Fruit fly (Drosophila melanogaster) whole organism, embryonic: ENCODE data around the gene CG17329.

ENCODE experiments used
- Abd-B ChIP-seq: fragments of 200-800 bp; sonication (Bioruptor generic); optimal IDR thresholded peaks from 2 replicates; lab custom pipeline; 2018; ENCODE audit warnings: missing biosample characterization, mild to moderate bottlenecking, missing genetic modification characterization, moderate library complexity
- Blimp-1 ChIP-seq: fragments of 200-800 bp; sonication (Bioruptor generic); optimal IDR thresholded peaks from 3 replicates; lab custom pipeline; 2018; ENCODE audit warnings: missing biosample characterization, missing genetic modification characterization, mild to moderate bottlenecking, moderate library complexity, missing genetic modification reagents
- BtbVII ChIP-seq: fragments of 200-800 bp; sonication (Bioruptor generic); optimal IDR thresholded peaks from 3 replicates; lab custom pipeline; 2017; ENCODE audit warnings: missing biosample characterization, mild to moderate bottlenecking, missing genetic modification characterization
- CG11247 ChIP-seq: fragments of 200-800 bp; sonication (Bioruptor generic); IDR thresholded peaks from 2 replicates; pipeline ENCODE4 v1.3.6; 2022; ENCODE audit warnings: missing biosample characterization, missing genetic modification characterization
- CG12071 ChIP-seq: fragments of 200-800 bp; sonication (Bioruptor generic); optimal IDR thresholded peaks from 3 replicates; lab custom pipeline; 2018; ENCODE audit warnings: missing biosample characterization, mild to moderate bottlenecking, missing genetic modification characterization
- CG12155 ChIP-seq: fragments of 200-800 bp; sonication (Bioruptor generic); optimal IDR thresholded peaks from 3 replicates; lab custom pipeline; 2016; ENCODE audit warnings: missing biosample characterization, missing genetic modification characterization
- CG12219 ChIP-seq: fragments of 200-800 bp; sonication (Bioruptor generic); optimal IDR thresholded peaks from 3 replicates; lab custom pipeline; 2018; ENCODE audit warnings: missing biosample characterization, mild to moderate bottlenecking, missing genetic modification characterization
- CG13624 ChIP-seq: fragments of 200-800 bp; sonication (Bioruptor generic); optimal IDR thresholded peaks from 2 replicates; lab custom pipeline; 2016; ENCODE audit warnings: missing biosample characterization, missing genetic modification characterization
- CG17328 ChIP-seq: fragments of 200-800 bp; sonication (Bioruptor generic); IDR thresholded peaks from 2 replicates; pipeline ENCODE4 v1.3.6; 2022; ENCODE audit warnings: missing biosample characterization, missing genetic modification characterization
- CG1792 ChIP-seq: fragments of 200-800 bp; sonication (Bioruptor generic); optimal IDR thresholded peaks from 2 replicates; lab custom pipeline; 2016; ENCODE audit warnings: missing biosample characterization, missing genetic modification characterization
- CG2678 ChIP-seq: fragments of 200-800 bp; sonication (Bioruptor generic); optimal IDR thresholded peaks from 3 replicates; lab custom pipeline; 2019; ENCODE audit warnings: missing biosample characterization, mild to moderate bottlenecking, missing genetic modification characterization, moderate library complexity
- CG31388 ChIP-seq: fragments of 200-800 bp; sonication (Bioruptor generic); optimal IDR thresholded peaks from 2 replicates; lab custom pipeline; 2016; ENCODE audit warnings: missing biosample characterization, missing genetic modification characterization
- CG4328 ChIP-seq: fragments of 200-800 bp; sonication (Bioruptor generic); optimal IDR thresholded peaks from 3 replicates; lab custom pipeline; 2017; ENCODE audit warnings: missing biosample characterization, missing genetic modification reagents, missing genetic modification characterization
- CG4360 ChIP-seq: fragments of 200-800 bp; sonication (Bioruptor generic); IDR thresholded peaks from 2 replicates; pipeline ENCODE4 v1.3.6; 2022; ENCODE audit warnings: missing biosample characterization, missing genetic modification characterization
- CG7928 ChIP-seq: fragments of 200-800 bp; sonication (Bioruptor generic); optimal IDR thresholded peaks from 2 replicates; lab custom pipeline; 2017; ENCODE audit warnings: missing biosample characterization, mild to moderate bottlenecking, missing genetic modification characterization
- CG9932 ChIP-seq: fragments of 200-800 bp; sonication (Bioruptor generic); IDR thresholded peaks from 2 replicates; pipeline ENCODE4 v1.3.6; 2022; ENCODE audit warnings: missing biosample characterization, missing genetic modification characterization
- CTCF ChIP-seq: fragments of 200-800 bp; sonication (Bioruptor generic); optimal IDR thresholded peaks from 2 replicates; lab custom pipeline; 2017; ENCODE audit warnings: missing biosample characterization, mild to moderate bottlenecking, missing genetic modification characterization, moderate library complexity
- CoRest ChIP-seq: fragments of 200-800 bp; sonication (Bioruptor generic); optimal IDR thresholded peaks from 3 replicates; lab custom pipeline; 2018; ENCODE audit warnings: missing biosample characterization, mild to moderate bottlenecking, missing genetic modification characterization, moderate library complexity
- D19A ChIP-seq: fragments of 200-800 bp; optimal IDR thresholded peaks from 3 replicates; lab custom pipeline; 2019; ENCODE audit warnings: missing biosample characterization, mild to moderate bottlenecking, missing genetic modification characterization, moderate library complexity
- E2f2 ChIP-seq: fragments of 200-800 bp; sonication (Bioruptor generic); IDR thresholded peaks from 2 replicates; pipeline ENCODE4 v1.3.6; 2022; ENCODE audit warnings: missing biosample characterization, missing genetic modification characterization
- Hey ChIP-seq: fragments of 200-800 bp; sonication (Bioruptor generic); optimal IDR thresholded peaks from 3 replicates; lab custom pipeline; 2018; ENCODE audit warnings: missing biosample characterization, mild to moderate bottlenecking, missing genetic modification characterization
- Jarid2 ChIP-seq: fragments of 200-800 bp; sonication (Bioruptor generic); optimal IDR thresholded peaks from 3 replicates; lab custom pipeline; 2017; ENCODE audit warnings: mild to moderate bottlenecking, missing biosample characterization, missing genetic modification reagents, missing genetic modification characterization
- Nf-YC ChIP-seq: fragments of 200-800 bp; optimal IDR thresholded peaks from 3 replicates; lab custom pipeline; 2019; ENCODE audit warnings: missing biosample characterization, mild to moderate bottlenecking, missing genetic modification characterization, moderate library complexity
- Oaz ChIP-seq: fragments of 200-800 bp; sonication (Bioruptor generic); IDR thresholded peaks from 2 replicates; pipeline ENCODE4 v1.3.6; 2022; ENCODE audit warnings: missing biosample characterization, missing genetic modification characterization
- Ravus ChIP-seq: fragments of 200-800 bp; sonication (Bioruptor generic); IDR thresholded peaks from 2 replicates; pipeline ENCODE4 v1.3.6; 2022; ENCODE audit warnings: missing biosample characterization, missing genetic modification characterization
- Sox102F ChIP-seq: fragments of 200-800 bp; sonication (Bioruptor generic); optimal IDR thresholded peaks from 2 replicates; lab custom pipeline; 2018; ENCODE audit warnings: missing biosample characterization, mild to moderate bottlenecking, missing genetic modification characterization, moderate library complexity
- ap ChIP-seq: fragments of 200-800 bp; sonication (Bioruptor generic); IDR thresholded peaks from 2 replicates; pipeline ENCODE4 v1.3.6; 2022; ENCODE audit warnings: missing biosample characterization, missing genetic modification characterization
- caup ChIP-seq: fragments of 200-800 bp; sonication (Bioruptor generic); optimal IDR thresholded peaks from 3 replicates; lab custom pipeline; 2017; ENCODE audit warnings: missing biosample characterization, mild to moderate bottlenecking, missing genetic modification characterization, moderate library complexity; ENCODE audit not compliant: severe bottlenecking
- cg ChIP-seq: fragments of 200-800 bp; sonication (Bioruptor generic); optimal IDR thresholded peaks from 3 replicates; lab custom pipeline; 2019; ENCODE audit warnings: missing biosample characterization, mild to moderate bottlenecking, missing genetic modification characterization, moderate library complexity
- chinmo ChIP-seq: fragments of 200-800 bp; sonication (Bioruptor generic); IDR thresholded peaks from 4 replicates; pipeline ENCODE4 v1.3.6; 2022; ENCODE audit warnings: missing biosample characterization, missing genetic modification characterization; ENCODE audit not compliant: partially characterized antibody
- chm ChIP-seq: fragments of 200-800 bp; sonication (Bioruptor generic); IDR thresholded peaks from 2 replicates; pipeline ENCODE4 v1.3.6; 2022; ENCODE audit warnings: missing biosample characterization, missing genetic modification characterization
- da ChIP-seq: fragments of 200-800 bp; sonication (Bioruptor generic); optimal IDR thresholded peaks from 2 replicates; lab custom pipeline; 2016; ENCODE audit warnings: missing biosample characterization, missing genetic modification characterization
- danr ChIP-seq: fragments of 200-800 bp; sonication (Bioruptor generic); IDR thresholded peaks from 2 replicates; pipeline ENCODE4 v1.3.6; 2022; ENCODE audit warnings: missing biosample characterization, missing genetic modification characterization
- emc ChIP-seq: fragments of 200-800 bp; sonication (Bioruptor generic); optimal IDR thresholded peaks from 2 replicates; lab custom pipeline; 2016; ENCODE audit warnings: missing biosample characterization, missing genetic modification characterization
- eve ChIP-seq, 2 experiments: fragments of >200 bp; optimal IDR thresholded peaks; 2 replicates each; lab custom pipeline; 2017; ENCODE audit warnings: missing biosample characterization in 2 of 2, missing genetic modification characterization in 2 of 2
- gcm ChIP-seq: fragments of 200-800 bp; sonication (Bioruptor generic); optimal IDR thresholded peaks from 2 replicates; lab custom pipeline; 2019; ENCODE audit warnings: missing biosample characterization, mild to moderate bottlenecking, missing genetic modification characterization, moderate library complexity
- gcm2 ChIP-seq: fragments of 200-800 bp; sonication (Bioruptor generic); optimal IDR thresholded peaks from 2 replicates; lab custom pipeline; 2016; ENCODE audit warnings: missing biosample characterization, missing genetic modification characterization
- lilli ChIP-seq: fragments of 200-800 bp; sonication (Bioruptor generic); optimal IDR thresholded peaks from 3 replicates; lab custom pipeline; 2016; ENCODE audit warnings: missing biosample characterization, missing genetic modification characterization
- nau ChIP-seq: fragments of 200-800 bp; sonication (Bioruptor generic); optimal IDR thresholded peaks from 3 replicates; lab custom pipeline; 2017; ENCODE audit warnings: missing biosample characterization, mild to moderate bottlenecking, missing genetic modification characterization, missing genetic modification reagents
- nom ChIP-seq: fragments of 200-800 bp; sonication (Bioruptor generic); optimal IDR thresholded peaks from 2 replicates; lab custom pipeline; 2017; ENCODE audit warnings: missing biosample characterization, missing genetic modification characterization, mild to moderate bottlenecking, moderate library complexity, missing genetic modification reagents
- otp ChIP-seq: fragments of 200-800 bp; sonication (Bioruptor generic); IDR thresholded peaks from 3 replicates; pipeline ENCODE4, ENCODE4 v1.3.6; 2022; ENCODE audit warnings: missing biosample characterization, missing genetic modification characterization
- repo ChIP-seq: fragments of 200-800 bp; sonication (Bioruptor generic); optimal IDR thresholded peaks from 2 replicates; lab custom pipeline; 2016; ENCODE audit warnings: missing biosample characterization, missing genetic modification characterization
- row ChIP-seq: fragments of 200-800 bp; sonication (Bioruptor generic); IDR thresholded peaks from 3 replicates; pipeline ENCODE4 v1.3.6; 2022; ENCODE audit warnings: missing biosample characterization, missing genetic modification characterization
- sens-2 ChIP-seq: fragments of 200-800 bp; sonication (Bioruptor generic); IDR thresholded peaks from 2 replicates; pipeline ENCODE4 v1.3.6; 2022; ENCODE audit warnings: missing biosample characterization, missing genetic modification characterization
- sima ChIP-seq: fragments of 200-800 bp; sonication (Bioruptor generic); optimal IDR thresholded peaks from 2 replicates; lab custom pipeline; 2016; ENCODE audit warnings: missing biosample characterization, missing genetic modification characterization
- stwl ChIP-seq: fragments of 200-800 bp; sonication (Bioruptor generic); optimal IDR thresholded peaks from 3 replicates; lab custom pipeline; 2018; ENCODE audit warnings: missing biosample characterization, mild to moderate bottlenecking, missing genetic modification characterization, moderate library complexity
- sug ChIP-seq: fragments of 200-800 bp; optimal IDR thresholded peaks from 2 replicates; lab custom pipeline; 2019; ENCODE audit warnings: missing biosample characterization, mild to moderate bottlenecking, missing genetic modification characterization, moderate library complexity
- tin ChIP-seq: fragments of 200-800 bp; sonication (Bioruptor generic); optimal IDR thresholded peaks from 3 replicates; lab custom pipeline; 2016; ENCODE audit warnings: missing biosample characterization, missing genetic modification characterization
- unpg ChIP-seq: fragments of 200-800 bp; sonication (Bioruptor generic); optimal IDR thresholded peaks from 3 replicates; lab custom pipeline; 2018; ENCODE audit warnings: missing biosample characterization, mild to moderate bottlenecking, missing genetic modification characterization, moderate library complexity
- wek ChIP-seq: fragments of 200-800 bp; sonication (Bioruptor generic); optimal IDR thresholded peaks from 3 replicates; lab custom pipeline; 2018; ENCODE audit warnings: missing biosample characterization, mild to moderate bottlenecking, missing genetic modification characterization, moderate library complexity

CG17329 gene

dm6 chr2L:16255232-16256117 lies 35.6 kb upstream of the CG17329 start:
- TF ChIP-seq tin (GFP tag; lab: Kevin White, UChicago) (no peak), CG12071 (no peak), CG11247 (GFP tag; lab: Robert Waterston, UW) (no peak), CoRest (tag; lab: Kevin White, UChicago) (no peak), D19A (no peak), lilli (GFP tag; lab: Kevin White, UChicago) (no peak), CG2678 (tag; lab: Kevin White, UChicago) (no peak), CG13624 (GFP tag; lab: Kevin White, UChicago) (no peak), Jarid2 (no peak), Abd-B (GFP tag; lab: Kevin White, UChicago) (no peak), eve (GFP tag; optimal IDR thresholded peaks at IDR 0.05; lab: Kevin White, UChicago) (no peak), repo (no peak), CG17328 (GFP tag; lab: Robert Waterston, UW) (no peak), gcm (GFP tag; lab: Kevin White, UChicago) (no peak), CG4328 (GFP tag; lab: Kevin White, UChicago) (no peak), Oaz (GFP tag; lab: Robert Waterston, UW) (no peak), sima (GFP tag; lab: Kevin White, UChicago) (no peak), Sox102F (GFP tag; lab: Kevin White, UChicago) (no peak), otp (GFP tag; lab: Robert Waterston, UW) (no peak), emc (GFP tag; lab: Kevin White, UChicago) (no peak), stwl (tag; lab: Kevin White, UChicago) (peak; percentile 51), Blimp-1 (peak; percentile 16), da (GFP tag; lab: Kevin White, UChicago) (no peak), E2f2 (GFP tag; lab: Robert Waterston, UW) (no peak), CG31388 (no peak), unpg (no peak), nom (GFP tag; lab: Kevin White, UChicago) (peak; percentile 78), CG12219 (GFP tag; lab: Kevin White, UChicago) (no peak), danr (no peak), Nf-YC (tag; lab: Kevin White, UChicago) (peak; percentile 5), CG7928 (GFP tag; lab: Kevin White, UChicago) (no peak), sens-2 (GFP tag; lab: Robert Waterston, UW) (no peak), Hey (tag; lab: Kevin White, UChicago) (no peak), CG4360 (GFP tag; lab: Robert Waterston, UW) (no peak), CG12155 (GFP tag; lab: Kevin White, UChicago) (no peak), Ravus (GFP tag; lab: Robert Waterston, UW) (no peak), sug (tag; lab: Kevin White, UChicago) (peak; percentile 26), chm (GFP tag; lab: Robert Waterston, UW) (no peak), CTCF (GFP tag; lab: Kevin White, UChicago) (no peak), CG1792 (GFP tag; lab: Kevin White, UChicago) (no peak), BtbVII (GFP tag; lab: Kevin White, UChicago) (peak; percentile 16), CG9932 (GFP tag; lab: Robert Waterston, UW) (no peak), cg (GFP tag; lab: Kevin White, UChicago) (peak; percentile 19), ap (GFP tag; lab: Robert Waterston, UW) (no peak), chinmo (GFP tag; lab: Robert Waterston, UW) (0 out of 4 replicates have a peak, but pooled peaks have one; percentile 50), gcm2 (GFP tag; lab: Kevin White, UChicago) (no peak), nau (no peak), caup (GFP tag; lab: Kevin White, UChicago) (no peak), wek (no peak), row (GFP tag; lab: Robert Waterston, UW) (no peak)
